Worm (Caenorhabditis elegans): ENCODE data around the gene C03B8.3.

ce11 chrIII:7718318-7718717 is 6.2 kb downstream of the C03B8.3 start:
- peak; percentile 81 for TF ChIP-seq snpc-4 (tag; optimal IDR thresholded peaks at IDR 0.05)
- TF ChIP-seq tbx-2 (tag; optimal IDR thresholded peaks at IDR 0.05) = no peak

All from whole organism, L3 larva.